Fruit fly (Drosophila melanogaster): ENCODE data around the gene Cand1.

DNA sequence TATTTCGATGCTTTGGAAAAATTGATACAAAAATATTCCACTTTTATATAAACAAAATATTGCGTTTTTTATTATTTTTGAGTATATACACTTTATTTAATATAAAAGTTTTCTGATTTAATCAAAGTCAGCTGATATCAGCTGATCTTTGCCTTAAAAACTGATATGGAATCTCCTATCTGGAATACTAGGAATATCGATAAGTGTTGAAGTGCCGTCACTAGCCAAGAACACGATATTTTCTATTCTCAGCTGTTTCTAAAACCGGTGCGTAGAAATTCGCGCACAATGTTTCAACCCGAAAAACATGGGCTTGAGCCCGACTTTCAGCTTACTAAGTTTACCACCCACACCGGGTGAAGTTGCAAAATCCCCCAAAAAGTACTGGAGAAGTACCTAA lies 20.0 kb downstream of the Cand1 start, which contains the start of gene Sps2:
- TF ChIP-seq CG5204 (GFP tag; optimal IDR thresholded peaks at IDR 0.05) (no peak), tj (GFP tag; optimal IDR thresholded peaks at IDR 0.05) (peak; percentile 25), CG1620 (GFP tag; optimal IDR thresholded peaks at IDR 0.05) (no peak), Crg-1 (GFP tag; optimal IDR thresholded peaks at IDR 0.05) (no peak), toe (GFP tag; optimal IDR thresholded peaks at IDR 0.05) (no peak), Clk (GFP tag; optimal IDR thresholded peaks at IDR 0.05) (no peak), Hr96 (GFP tag; optimal IDR thresholded peaks at IDR 0.05) (no peak), CG11617 (GFP tag; optimal IDR thresholded peaks at IDR 0.05) (peak; percentile 19), pad (GFP tag; optimal IDR thresholded peaks at IDR 0.05) (no peak), CG33017 (tag; optimal IDR thresholded peaks at IDR 0.05) (no peak), CG7045 (GFP tag; optimal IDR thresholded peaks at IDR 0.05) (no peak), kay (GFP tag; ENCODE audit: borderline replicate concordance) (no peak), bab1 (GFP tag; optimal IDR thresholded peaks at IDR 0.05) (peak; percentile 69), CG14711 (tag; optimal IDR thresholded peaks at IDR 0.05) (peak; percentile 12)
